Fruit fly (Drosophila melanogaster): ENCODE data around the gene CG12729.

Gene CG12729

DNA sequence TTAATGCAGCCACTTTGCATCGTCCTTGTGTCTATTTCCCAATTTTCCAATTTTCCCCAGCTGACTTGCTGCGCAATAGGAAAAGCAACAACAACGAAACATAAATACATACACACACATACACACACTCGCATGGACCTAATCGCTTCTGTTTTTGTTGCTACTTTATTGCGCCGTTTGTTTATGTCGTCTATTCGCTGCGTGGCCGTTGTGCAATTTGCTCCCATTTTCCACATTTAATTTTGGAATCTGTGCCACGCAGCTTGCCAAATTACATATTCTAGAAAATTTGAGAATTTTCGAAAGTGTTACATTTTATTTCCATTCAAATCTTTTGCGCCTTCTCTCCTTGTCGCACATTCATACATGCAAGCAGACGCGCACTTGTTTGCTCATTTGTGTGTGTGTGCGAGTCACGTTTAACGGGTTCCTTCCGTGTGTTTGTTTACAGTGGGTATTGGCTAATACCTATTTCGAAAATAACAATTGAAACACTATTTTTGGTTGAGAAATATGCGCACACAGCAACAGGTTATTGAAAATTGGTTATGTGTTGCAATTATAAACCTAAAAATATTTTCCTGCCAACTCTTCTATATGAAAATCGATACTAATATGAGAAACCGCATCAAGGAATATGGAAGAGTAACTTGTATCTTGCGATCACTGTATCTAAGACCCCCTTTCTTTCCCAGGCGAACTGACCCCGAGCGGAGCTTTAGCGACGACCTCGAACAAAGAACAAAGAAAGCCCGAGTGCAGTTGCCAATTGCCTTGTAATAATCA lies 35.3 kb downstream of the CG12729 start (continued):
- TF ChIP-seq btn (GFP tag; optimal IDR thresholded peaks at IDR 0.05) (no peak), CG17186 (GFP tag; optimal IDR thresholded peaks at IDR 0.05) (no peak), toy (GFP tag; IDR thresholded peaks at IDR 0.05) (no peak), aop (GFP tag; IDR thresholded peaks at IDR 0.05) (no peak), Lpt (GFP tag; optimal IDR thresholded peaks at IDR 0.05) (no peak), ap (GFP tag; IDR thresholded peaks at IDR 0.05) (no peak), CG7963 (GFP tag; IDR thresholded peaks at IDR 0.05; ENCODE audit: partially characterized antibody) (no peak), CG9609 (GFP tag; optimal IDR thresholded peaks at IDR 0.05) (peak; percentile 28), caup (GFP tag; optimal IDR thresholded peaks at IDR 0.05; ENCODE audit: severe bottlenecking) (peak; percentile 29), CG4730 (GFP tag; IDR thresholded peaks at IDR 0.05) (no peak), CG15514 (GFP tag; optimal IDR thresholded peaks at IDR 0.05) (no peak), psq (GFP tag; optimal IDR thresholded peaks at IDR 0.05) (peak; percentile 85), lmd (GFP tag; IDR thresholded peaks at IDR 0.05) (peak; percentile 53; the same call in 1 of the 2 replicates), klu (GFP tag; IDR thresholded peaks at IDR 0.05) (no peak), CG2199 (GFP tag; IDR thresholded peaks at IDR 0.05) (no peak), CTCF (GFP tag; optimal IDR thresholded peaks at IDR 0.05) (peak; percentile 5), ssp (GFP tag; IDR thresholded peaks at IDR 0.05) (no peak), crol (GFP tag; IDR thresholded peaks at IDR 0.05) (no peak), CG8388 (GFP tag; optimal IDR thresholded peaks at IDR 0.05) (peak; percentile 40), CG12219 (GFP tag; optimal IDR thresholded peaks at IDR 0.05) (peak; percentile 23), CG2712 (tag; optimal IDR thresholded peaks at IDR 0.05) (peak; percentile 61), CG1529 (GFP tag; optimal IDR thresholded peaks at IDR 0.05) (no peak), Rfx (GFP tag; IDR thresholded peaks at IDR 0.05) (peak; percentile 72), CG16863 (GFP tag; optimal IDR thresholded peaks at IDR 0.05) (peak; percentile 22), vfl (GFP tag; optimal IDR thresholded peaks at IDR 0.05) (no peak), CG6765 (GFP tag; optimal IDR thresholded peaks at IDR 0.05) (peak; percentile 30), CG10366 (GFP tag; IDR thresholded peaks at IDR 0.05) (no peak), Hey (tag; optimal IDR thresholded peaks at IDR 0.05) (no peak), CG7928 (GFP tag; optimal IDR thresholded peaks at IDR 0.05) (no peak), Doc3 (GFP tag; IDR thresholded peaks at IDR 0.05; ENCODE audit: partially characterized antibody) (no peak), peb (GFP tag; IDR thresholded peaks at IDR 0.05) (no peak), B-H1 (GFP tag; IDR thresholded peaks at IDR 0.05) (no peak), dan (GFP tag; IDR thresholded peaks at IDR 0.05) (no peak), Ets65A (GFP tag) (no peak), CG15696 (tag; optimal IDR thresholded peaks at IDR 0.05) (peak; percentile 31), sens (GFP tag) (peak; percentile 80), CG12391 (tag; optimal IDR thresholded peaks at IDR 0.05) (peak; percentile 46), Aef1 (GFP tag; IDR thresholded peaks at IDR 0.05) (no peak; the same call in 2 of the 3 replicates), Ravus (GFP tag; IDR thresholded peaks at IDR 0.05) (no peak), CG3065 (GFP tag; optimal IDR thresholded peaks at IDR 0.05) (no peak), BEAF-32 (GFP tag; optimal IDR thresholded peaks at IDR 0.05) (no peak), wor (GFP tag; IDR thresholded peaks at IDR 0.05) (no peak), CG10979 (tag; optimal IDR thresholded peaks at IDR 0.05) (peak; percentile 50), Hmx (GFP tag; optimal IDR thresholded peaks at IDR 0.05) (no peak), vnd (GFP tag; IDR thresholded peaks at IDR 0.05; ENCODE audit: partially characterized antibody) (no peak), bowl (GFP tag; IDR thresholded peaks at IDR 0.05) (no peak), CG18764 (GFP tag; optimal IDR thresholded peaks at IDR 0.05) (no peak), Atf-2 (GFP tag; optimal IDR thresholded peaks at IDR 0.05) (peak; percentile 5), Spps (tag; optimal IDR thresholded peaks at IDR 0.05) (peak; percentile 6), YL-1 (GFP tag; optimal IDR thresholded peaks at IDR 0.05) (peak; percentile 74)
